Fruit fly (Drosophila melanogaster): Measurements from ENCODE around the gene CG17145.

dm6 chr3L:20196321-20196720 is 25.3 kb upstream of the CG17145 start:
- TF ChIP-seq Myc (optimal IDR thresholded peaks at IDR 0.05), result no peak
- TF ChIP-seq h (optimal IDR thresholded peaks at IDR 0.05), result no peak
